Fruit fly (Drosophila melanogaster): ENCODE results near the gene Arglu1.

Arglu1 gene

DNA sequence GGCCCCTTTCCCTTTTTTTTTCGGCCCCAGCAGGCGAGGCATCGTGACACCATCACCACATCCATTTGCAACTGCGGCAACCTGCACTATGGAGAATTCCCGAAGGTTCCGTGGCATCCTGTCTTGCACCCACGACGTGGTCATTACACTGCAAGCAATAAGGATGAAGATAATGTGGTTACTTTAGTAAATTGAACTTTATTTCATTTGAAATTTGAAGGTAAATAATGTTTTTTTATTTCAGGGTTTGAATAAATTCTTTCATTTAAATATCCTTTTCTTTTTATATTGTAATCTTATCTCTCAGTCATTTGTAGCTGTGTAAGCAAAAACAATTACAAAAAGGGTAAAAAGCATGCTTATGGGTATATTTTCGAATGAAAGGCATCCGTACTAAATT lies 43.9 kb upstream of the Arglu1 start (continued):
- TF ChIP-seq CG1621 (tag; optimal IDR thresholded peaks at IDR 0.05) (no peak), dac (GFP tag; optimal IDR thresholded peaks at IDR 0.05) (no peak), Ets21C (GFP tag; optimal IDR thresholded peaks at IDR 0.05) (no peak), Hr4 (GFP tag; optimal IDR thresholded peaks at IDR 0.05) (peak; percentile 7), CG3919 (GFP tag; optimal IDR thresholded peaks at IDR 0.05) (peak; percentile 61), Met (GFP tag; optimal IDR thresholded peaks at IDR 0.05) (peak; percentile 58), Eip78C (GFP tag) (peak; percentile 88), eg (GFP tag; IDR thresholded peaks at IDR 0.05) (no peak)

DNA sequence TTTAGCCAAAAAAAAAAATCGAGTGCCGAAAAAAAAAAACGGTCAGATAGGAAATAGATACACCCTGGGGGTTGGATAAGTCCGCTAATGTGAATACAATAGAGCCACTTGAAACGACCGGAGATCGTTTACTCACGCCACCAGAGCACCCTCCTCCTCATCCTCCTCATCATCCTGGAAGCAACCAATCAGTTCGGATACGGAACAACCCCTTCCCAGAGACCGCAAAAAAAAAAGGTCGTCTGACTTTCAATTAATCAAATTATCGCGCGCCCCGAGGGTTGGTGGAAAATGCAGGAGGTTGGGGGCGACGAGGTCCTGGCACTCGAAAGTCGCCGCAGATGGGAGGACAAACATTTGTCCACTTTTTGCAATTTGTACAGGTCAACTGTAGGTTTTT lies 34.7 kb upstream of the Arglu1 start:
- no peak for TF ChIP-seq lz (GFP tag; optimal IDR thresholded peaks at IDR 0.05)
- no peak for TF ChIP-seq Lpt (GFP tag; optimal IDR thresholded peaks at IDR 0.05)
- TF ChIP-seq CG16779 (tag; optimal IDR thresholded peaks at IDR 0.05) = no peak
- TF ChIP-seq Met (GFP tag; optimal IDR thresholded peaks at IDR 0.05) = no peak
- TF ChIP-seq esn (GFP tag; optimal IDR thresholded peaks at IDR 0.05) = no peak
- TF ChIP-seq fd59A (GFP tag; optimal IDR thresholded peaks at IDR 0.05) = no peak
- TF ChIP-seq CG6276 (GFP tag; optimal IDR thresholded peaks at IDR 0.05) = no peak
- no peak for TF ChIP-seq fkh (GFP tag; optimal IDR thresholded peaks at IDR 0.05)
- TF ChIP-seq CG3919 (GFP tag; optimal IDR thresholded peaks at IDR 0.05) = no peak
- no peak for TF ChIP-seq Hr4 (GFP tag; optimal IDR thresholded peaks at IDR 0.05)
- no peak for TF ChIP-seq salr (GFP tag; optimal IDR thresholded peaks at IDR 0.05)
- TF ChIP-seq Blimp-1 (GFP tag; optimal IDR thresholded peaks at IDR 0.05) = no peak
- no peak for TF ChIP-seq Eip78C (GFP tag)

DNA sequence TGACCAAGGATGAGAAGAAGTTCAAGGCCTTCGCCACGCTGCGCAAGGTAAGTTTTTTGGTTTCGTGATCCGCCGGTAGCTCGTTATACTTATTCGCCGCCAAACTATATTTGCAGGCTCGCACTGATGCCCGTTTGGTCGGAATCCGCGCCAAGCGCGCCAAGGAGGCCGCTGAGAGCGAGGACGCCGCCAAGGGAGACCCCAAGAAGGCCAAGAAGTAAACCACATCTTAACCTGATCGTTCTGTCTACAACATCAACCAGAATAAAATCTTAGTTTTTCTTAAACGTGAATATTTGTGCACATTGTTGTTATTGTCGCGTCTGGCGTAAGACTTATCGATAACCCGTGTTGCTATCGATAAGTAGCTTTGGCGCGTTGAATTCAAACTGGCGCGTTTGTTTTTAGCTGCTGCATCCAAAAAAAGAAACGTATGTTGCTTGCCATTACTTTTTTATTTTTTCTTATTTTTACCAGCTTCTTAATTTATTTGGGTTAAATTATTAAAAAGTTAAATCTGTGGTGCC lies 30.3 kb upstream of the Arglu1 start:
- no peak for TF ChIP-seq CG6854 (GFP tag; optimal IDR thresholded peaks at IDR 0.05)
- no peak for TF ChIP-seq CG10631 (GFP tag; optimal IDR thresholded peaks at IDR 0.05)
- no peak for TF ChIP-seq esn (GFP tag; optimal IDR thresholded peaks at IDR 0.05)
- TF ChIP-seq dsx (GFP tag; optimal IDR thresholded peaks at IDR 0.05; ENCODE audit: poor library complexity, severe bottlenecking) = peak; percentile 37
- TF ChIP-seq Eip78C (GFP tag) = peak; percentile 10
- TF ChIP-seq CG16779 (tag; optimal IDR thresholded peaks at IDR 0.05) = no peak

DNA sequence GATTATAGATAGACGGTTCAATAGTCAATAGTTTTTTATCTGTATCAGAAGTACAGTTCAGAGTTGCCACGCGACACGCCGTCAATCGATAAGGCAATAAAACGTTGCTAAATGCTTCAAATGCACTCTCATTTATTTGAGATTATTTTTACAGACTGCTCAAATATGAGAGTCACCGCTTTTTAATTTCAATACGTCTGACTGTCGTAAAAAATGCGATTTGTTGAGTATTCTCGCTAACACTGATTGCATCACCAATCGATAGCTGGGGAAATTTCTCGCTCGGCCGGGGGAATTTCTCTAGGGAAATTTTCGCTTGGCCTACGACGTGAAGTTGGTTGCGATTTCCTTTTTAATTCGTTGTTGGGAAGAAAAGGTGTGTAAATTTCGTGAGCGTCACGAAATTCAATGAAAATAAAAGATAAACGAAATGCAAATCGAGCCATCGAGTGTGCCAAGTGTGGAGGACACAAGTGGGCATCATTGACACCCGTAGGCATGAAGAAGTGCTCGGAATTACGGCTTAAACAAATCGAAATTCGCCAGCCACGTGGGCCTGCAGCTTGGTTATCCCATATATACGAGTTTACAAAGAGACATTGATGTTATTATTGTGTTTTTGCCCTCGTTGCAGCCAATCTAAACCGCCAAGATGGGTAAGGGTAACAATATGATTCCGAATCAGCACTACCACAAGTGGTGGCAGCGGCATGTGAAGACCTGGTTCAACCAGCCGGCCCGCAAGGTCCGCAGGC lies 29.2 kb upstream of the Arglu1 start, which contains the start of the genes Dref and RpL13:
Gene Dref (minus strand): TSS at position 247 of the 755 bp plus-strand sequence.
Gene RpL13 (plus strand): TSS at position 331 of the 755 bp plus-strand sequence.
- TF ChIP-seq Ets96B (tag; optimal IDR thresholded peaks at IDR 0.05) = peak; percentile 51
- TF ChIP-seq CG7368 (GFP tag; optimal IDR thresholded peaks at IDR 0.05) = peak; percentile 84
- TF ChIP-seq eg (GFP tag; IDR thresholded peaks at IDR 0.05) = peak; percentile 83
- no peak for TF ChIP-seq CG10631 (GFP tag; optimal IDR thresholded peaks at IDR 0.05)
- TF ChIP-seq Sox102F (GFP tag; optimal IDR thresholded peaks at IDR 0.05) = peak; percentile 92
- peak; percentile 44 for TF ChIP-seq Gug (GFP tag; IDR thresholded peaks at IDR 0.05)
- no peak for TF ChIP-seq CG11902 (GFP tag; optimal IDR thresholded peaks at IDR 0.05)
- TF ChIP-seq topi (GFP tag; optimal IDR thresholded peaks at IDR 0.05) = peak; percentile 85
- TF ChIP-seq achi (GFP tag; optimal IDR thresholded peaks at IDR 0.05) = peak; percentile 82
- no peak for TF ChIP-seq CG11294 (GFP tag; IDR thresholded peaks at IDR 0.05)
- peak; percentile 83 for TF ChIP-seq Eip75B (GFP tag; optimal IDR thresholded peaks at IDR 0.05)
- TF ChIP-seq CG6808 (GFP tag; optimal IDR thresholded peaks at IDR 0.05) = peak; percentile 78
- peak; percentile 82 for TF ChIP-seq fd85E (GFP tag; optimal IDR thresholded peaks at IDR 0.05)
- TF ChIP-seq Met (GFP tag; optimal IDR thresholded peaks at IDR 0.05) = peak; percentile 88
- TF ChIP-seq CG8319 (GFP tag; optimal IDR thresholded peaks at IDR 0.05) = peak; percentile 65
- TF ChIP-seq cyc (GFP tag; optimal IDR thresholded peaks at IDR 0.05) = peak; percentile 75
- TF ChIP-seq CG11762 (GFP tag; optimal IDR thresholded peaks at IDR 0.05; ENCODE audit: insufficient read depth) = peak; percentile 59
- peak; percentile 79 for TF ChIP-seq fkh (GFP tag; optimal IDR thresholded peaks at IDR 0.05)
- no peak for TF ChIP-seq Hr38 (GFP tag; optimal IDR thresholded peaks at IDR 0.05)
- TF ChIP-seq Sox15 (GFP tag; optimal IDR thresholded peaks at IDR 0.05) = peak; percentile 28
- TF ChIP-seq salr (GFP tag; optimal IDR thresholded peaks at IDR 0.05) = peak in 1 of 2 experiments; percentile 78
- TF ChIP-seq lz (GFP tag; optimal IDR thresholded peaks at IDR 0.05) = peak; percentile 83
- peak; percentile 82 for TF ChIP-seq Blimp-1 (GFP tag; optimal IDR thresholded peaks at IDR 0.05)
- peak; percentile 90 for TF ChIP-seq svp (GFP tag)
- no peak for TF ChIP-seq spab (GFP tag; optimal IDR thresholded peaks at IDR 0.05)
- peak; percentile 46 for TF ChIP-seq dac (GFP tag; optimal IDR thresholded peaks at IDR 0.05)
- peak; percentile 81 for TF ChIP-seq CG16779 (tag; optimal IDR thresholded peaks at IDR 0.05)
- no peak for TF ChIP-seq Lpt (GFP tag; optimal IDR thresholded peaks at IDR 0.05)
- peak; percentile 78 for TF ChIP-seq CG10669 (GFP tag; optimal IDR thresholded peaks at IDR 0.05)
- peak; percentile 78 for TF ChIP-seq CG31627 (GFP tag; optimal IDR thresholded peaks at IDR 0.05)
- no peak for TF ChIP-seq Eip93F (GFP tag; optimal IDR thresholded peaks at IDR 0.05)
- peak; percentile 89 for TF ChIP-seq CG6163 (GFP tag; IDR thresholded peaks at IDR 0.05)
- TF ChIP-seq fd59A (GFP tag; optimal IDR thresholded peaks at IDR 0.05) = peak; percentile 60
